Worm (Caenorhabditis elegans) whole organism, mixed stage, embryonic: ENCODE results near the gene dpy-2.

Experiments
- M03D4.4 ChIP-seq: sonication (generic microtip); optimal IDR thresholded peaks from 2 replicates; lab custom pipeline; 2017; ENCODE audit warnings: mild to moderate bottlenecking, missing genetic modification characterization, missing compliant biosample characterization
- bed-3 ChIP-seq: fragments of 200-800 bp; sonication (Bioruptor generic); optimal IDR thresholded peaks from 3 replicates; lab custom pipeline; 2018; ENCODE audit warnings: mild to moderate bottlenecking, missing genetic modification characterization, moderate library complexity, missing compliant biosample characterization
- blmp-1 ChIP-seq: fragments of 150-350 bp; optimal IDR thresholded peaks from 2 replicates; lab custom pipeline; 2014; ENCODE audit warnings: missing biosample characterization, missing genetic modification characterization
- ceh-39 ChIP-seq: fragments of 150-350 bp; optimal IDR thresholded peaks from 2 replicates; lab custom pipeline; 2014; ENCODE audit warnings: missing biosample characterization, missing genetic modification characterization
- ceh-43 ChIP-seq: fragments of 200-800 bp; sonication (Bioruptor generic); optimal IDR thresholded peaks from 2 replicates; lab custom pipeline; 2018; ENCODE audit warnings: mild to moderate bottlenecking, missing genetic modification characterization, moderate library complexity, missing compliant biosample characterization
- ceh-83 ChIP-seq: fragments of 200-800 bp; sonication (Bioruptor generic); optimal IDR thresholded peaks from 2 replicates; lab custom pipeline; 2018; ENCODE audit warnings: mild to moderate bottlenecking, missing genetic modification characterization, missing compliant biosample characterization
- ces-1 ChIP-seq: fragments of 150-350 bp; optimal IDR thresholded peaks from 2 replicates; lab custom pipeline; 2014; ENCODE audit warnings: missing biosample characterization, missing genetic modification reagents, missing genetic modification characterization
- cnd-1 ChIP-seq: fragments of 200-800 bp; sonication (Bioruptor generic); optimal IDR thresholded peaks from 2 replicates; lab custom pipeline; 2018; ENCODE audit warnings: mild to moderate bottlenecking, missing genetic modification characterization, missing compliant biosample characterization
- drap-1 ChIP-seq: fragments of 200-800 bp; sonication (Bioruptor generic); optimal IDR thresholded peaks from 3 replicates; lab custom pipeline; 2018; ENCODE audit warnings: mild to moderate bottlenecking, missing genetic modification characterization, missing compliant biosample characterization
- elt-1 ChIP-seq: sonication (generic microtip); optimal IDR thresholded peaks from 2 replicates; lab custom pipeline; 2017; ENCODE audit warnings: missing genetic modification characterization, mild to moderate bottlenecking, missing compliant biosample characterization, antibody characterized with exemption, moderate library complexity, borderline replicate concordance; ENCODE audit not compliant: insufficient read depth
- elt-3 ChIP-seq: fragments of 150-350 bp; optimal IDR thresholded peaks from 2 replicates; lab custom pipeline; 2014; ENCODE audit warnings: missing biosample characterization, missing genetic modification characterization
- flh-1 ChIP-seq: fragments of 200-800 bp; sonication (Bioruptor generic); optimal IDR thresholded peaks from 2 replicates; lab custom pipeline; 2018; ENCODE audit warnings: mild to moderate bottlenecking, missing genetic modification characterization, moderate library complexity, missing compliant biosample characterization
- ham-2 ChIP-seq: fragments of 200-800 bp; sonication (Bioruptor generic); optimal IDR thresholded peaks from 2 replicates; lab custom pipeline; 2018; ENCODE audit warnings: mild to moderate bottlenecking, missing genetic modification characterization, missing compliant biosample characterization
- hlh-1 ChIP-seq: fragments of 150-350 bp; optimal IDR thresholded peaks from 2 replicates; lab custom pipeline; 2014; ENCODE audit warnings: missing biosample characterization, missing genetic modification reagents, missing genetic modification characterization
- lin-13 ChIP-seq: fragments of 150-350 bp; optimal IDR thresholded peaks from 2 replicates; lab custom pipeline; 2014; ENCODE audit warnings: missing biosample characterization, missing genetic modification characterization
- lin-32 ChIP-seq: fragments of 200-800 bp; sonication (Bioruptor generic); optimal IDR thresholded peaks from 2 replicates; lab custom pipeline; 2018; ENCODE audit warnings: mild to moderate bottlenecking, missing genetic modification characterization, missing compliant biosample characterization
- lsy-2 ChIP-seq: fragments of 150-350 bp; optimal IDR thresholded peaks from 2 replicates; lab custom pipeline; 2014; ENCODE audit warnings: missing biosample characterization, missing genetic modification characterization
- mab-5 ChIP-seq: fragments of 150-350 bp; optimal IDR thresholded peaks from 2 replicates; lab custom pipeline; 2014; ENCODE audit warnings: missing biosample characterization, missing genetic modification characterization
- mep-1 ChIP-seq: fragments of 150-350 bp; optimal IDR thresholded peaks from 2 replicates; lab custom pipeline; 2017; ENCODE audit warnings: missing biosample characterization, missing genetic modification reagents, missing genetic modification characterization, inconsistent platforms
- mls-2 ChIP-seq: sonication (generic microtip); optimal IDR thresholded peaks from 2 replicates; lab custom pipeline; 2016; ENCODE audit warnings: mild to moderate bottlenecking, missing genetic modification characterization, moderate library complexity, missing compliant biosample characterization
- nhr-12 ChIP-seq: fragments of 150-350 bp; optimal IDR thresholded peaks from 2 replicates; lab custom pipeline; 2014; ENCODE audit warnings: missing biosample characterization, missing genetic modification characterization
- nhr-2 ChIP-seq: fragments of 150-350 bp; optimal IDR thresholded peaks from 2 replicates; lab custom pipeline; 2014; ENCODE audit warnings: missing biosample characterization, missing genetic modification characterization
- nhr-237 ChIP-seq: fragments of 150-350 bp; optimal IDR thresholded peaks from 2 replicates; lab custom pipeline; 2014; ENCODE audit warnings: missing biosample characterization, missing genetic modification characterization
- nhr-28 ChIP-seq: fragments of 150-350 bp; optimal IDR thresholded peaks from 2 replicates; lab custom pipeline; 2014; ENCODE audit warnings: missing biosample characterization, missing genetic modification characterization
- nhr-76 ChIP-seq: sonication (generic microtip); optimal IDR thresholded peaks from 2 replicates; lab custom pipeline; 2017; ENCODE audit warnings: missing biosample characterization, missing genetic modification characterization
- pha-4 ChIP-seq: fragments of 150-350 bp; optimal IDR thresholded peaks from 2 replicates; lab custom pipeline; 2018; ENCODE audit warnings: missing biosample characterization, missing genetic modification reagents, missing genetic modification characterization
- sem-2 ChIP-seq: fragments of 200-800 bp; sonication (Bioruptor generic); optimal IDR thresholded peaks from 2 replicates; lab custom pipeline; 2018; ENCODE audit warnings: mild to moderate bottlenecking, missing genetic modification characterization, missing compliant biosample characterization
- snpc-4 ChIP-seq: fragments of 150-350 bp; optimal IDR thresholded peaks from 2 replicates; lab custom pipeline; 2014; ENCODE audit warnings: missing biosample characterization, missing genetic modification characterization
- sptf-1 ChIP-seq: sonication (generic microtip); optimal IDR thresholded peaks from 2 replicates; lab custom pipeline; 2017; ENCODE audit warnings: mild to moderate bottlenecking, missing genetic modification characterization, moderate library complexity, missing compliant biosample characterization
- tbx-8 ChIP-seq: fragments of 200-800 bp; sonication (Bioruptor generic); optimal IDR thresholded peaks from 2 replicates; lab custom pipeline; 2018; ENCODE audit warnings: mild to moderate bottlenecking, missing genetic modification characterization, moderate library complexity, missing compliant biosample characterization
- unc-120 ChIP-seq: sonication (generic microtip); optimal IDR thresholded peaks from 2 replicates; lab custom pipeline; 2017; ENCODE audit warnings: missing genetic modification characterization, missing compliant biosample characterization; ENCODE audit not compliant: poor library complexity, severe bottlenecking
- unc-39 ChIP-seq: fragments of 150-350 bp; optimal IDR thresholded peaks from 2 replicates; lab custom pipeline; 2014; ENCODE audit warnings: missing biosample characterization, missing genetic modification characterization
- unc-62 ChIP-seq: fragments of 150-350 bp; optimal IDR thresholded peaks from 2 replicates; lab custom pipeline; 2014; ENCODE audit warnings: missing biosample characterization, missing genetic modification reagents, missing genetic modification characterization
- zip-8 ChIP-seq: fragments of 150-350 bp; optimal IDR thresholded peaks from 2 replicates; lab custom pipeline; 2014; ENCODE audit warnings: missing biosample characterization, missing genetic modification characterization
- ztf-11 ChIP-seq: fragments of 150-350 bp; optimal IDR thresholded peaks from 2 replicates; lab custom pipeline; 2014; ENCODE audit warnings: missing biosample characterization, missing genetic modification characterization

Gene dpy-2

DNA sequence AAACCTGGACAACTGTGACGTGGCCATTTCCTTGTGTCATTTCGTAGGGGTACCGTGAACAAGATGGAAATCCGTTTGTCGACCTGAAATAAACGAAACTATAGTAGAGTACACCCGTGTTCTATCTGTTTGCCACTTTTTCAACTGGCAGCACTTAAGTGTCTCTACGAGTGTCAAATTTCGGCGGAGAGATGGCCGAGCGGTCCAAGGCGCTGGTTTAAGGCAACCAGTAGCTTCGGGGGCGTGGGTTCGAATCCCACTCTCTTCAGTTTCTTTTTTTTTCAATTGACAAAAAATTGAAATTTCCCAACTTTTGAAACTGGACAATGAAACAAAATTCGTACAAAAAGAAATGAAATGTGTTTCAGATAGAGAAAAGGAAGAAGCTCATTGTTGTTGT is 7.5 kb downstream of the dpy-2 start (continued):
- TF ChIP-seq elt-1 (tag; lab: Kevin White, UChicago) (no peak), ceh-43 (no peak), ceh-83 (GFP tag; lab: Kevin White, UChicago) (no peak), ces-1 (GFP tag; lab: Kevin White, UChicago) (no peak)

ce11 chrII:6726814-6727213 is 12.7 kb downstream of the dpy-2 start:
- TF ChIP-seq unc-39 (no peak), ces-1 (GFP tag; lab: Kevin White, UChicago) (peak; percentile 11), lin-32 (GFP tag; lab: Kevin White, UChicago) (no peak), drap-1 (GFP tag; lab: Kevin White, UChicago) (no peak), nhr-28 (tag; lab: Kevin White, UChicago) (no peak), ceh-39 (tag; lab: Kevin White, UChicago) (no peak), ztf-11 (tag; lab: Kevin White, UChicago) (no peak), unc-62 (GFP tag; lab: Kevin White, UChicago) (peak; percentile 61)

DNA sequence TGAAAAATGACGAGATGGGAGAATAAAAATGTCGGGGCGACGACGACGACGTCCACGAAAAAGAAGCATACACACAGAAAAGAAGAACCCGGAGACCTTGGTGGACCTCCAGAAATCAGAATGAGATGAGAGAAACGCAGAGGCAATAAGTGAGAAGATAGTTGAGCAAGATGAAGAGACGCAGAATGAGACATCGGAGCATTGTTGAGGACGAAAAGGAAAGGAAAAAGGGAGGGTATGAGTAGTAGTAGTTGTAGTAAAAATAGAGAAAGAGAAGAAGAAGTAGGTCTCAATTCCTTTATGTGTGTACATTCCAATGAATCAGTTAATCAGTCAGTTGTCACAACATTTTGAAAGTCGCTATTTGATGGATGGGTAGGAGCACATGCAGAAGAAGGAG is 15.2 kb downstream of the dpy-2 start, which contains the start of gene T14B4.8:
Gene T14B4.8, minus strand, starts transcription at position 60 of the 400 bp plus-strand sequence.
- peak; percentile 31 for TF ChIP-seq unc-62 (GFP tag; lab: Kevin White, UChicago)
- peak; percentile 77 for TF ChIP-seq ces-1 (GFP tag; lab: Kevin White, UChicago)
- peak; percentile 22 for TF ChIP-seq sptf-1 (tag; lab: Kevin White, UChicago)
- peak; percentile 2 for TF ChIP-seq mep-1 (tag; lab: Kevin White, UChicago)
- no peak for TF ChIP-seq hlh-1 (tag; lab: Kevin White, UChicago)
- peak; percentile 24 for TF ChIP-seq unc-120 (tag; lab: Kevin White, UChicago)
- TF ChIP-seq, all 35 proteins: peak for 5

- no peak for TF ChIP-seq ham-2
- TF ChIP-seq unc-39 = no peak
- no peak for TF ChIP-seq snpc-4
- no peak for TF ChIP-seq sem-2 (GFP tag; lab: Kevin White, UChicago)
- no peak for TF ChIP-seq pha-4 (tag; lab: Kevin White, UChicago)
- no peak for TF ChIP-seq unc-62 (GFP tag; lab: Kevin White, UChicago)
- TF ChIP-seq mab-5 (tag; lab: Kevin White, UChicago) = no peak
- TF ChIP-seq mep-1 (tag; lab: Kevin White, UChicago) = no peak
- TF ChIP-seq elt-3 = no peak
- TF ChIP-seq ceh-43 = no peak
- TF ChIP-seq ces-1 (GFP tag; lab: Kevin White, UChicago) = no peak
- no peak for TF ChIP-seq drap-1 (GFP tag; lab: Kevin White, UChicago)
- TF ChIP-seq M03D4.4 (tag; lab: Kevin White, UChicago) = no peak
- no peak for TF ChIP-seq lsy-2
- TF ChIP-seq flh-1 (GFP tag; lab: Kevin White, UChicago) = no peak
- TF ChIP-seq nhr-76 (tag; lab: Kevin White, UChicago) = no peak
- TF ChIP-seq nhr-237 = no peak
These were observed 19.6 kb downstream of the dpy-2 start, which contains the start of gene T14B4.9 for ce11 chrII:6733718-6734117. TSS of gene T14B4.9 (minus strand) at chrII:6733818.

DNA sequence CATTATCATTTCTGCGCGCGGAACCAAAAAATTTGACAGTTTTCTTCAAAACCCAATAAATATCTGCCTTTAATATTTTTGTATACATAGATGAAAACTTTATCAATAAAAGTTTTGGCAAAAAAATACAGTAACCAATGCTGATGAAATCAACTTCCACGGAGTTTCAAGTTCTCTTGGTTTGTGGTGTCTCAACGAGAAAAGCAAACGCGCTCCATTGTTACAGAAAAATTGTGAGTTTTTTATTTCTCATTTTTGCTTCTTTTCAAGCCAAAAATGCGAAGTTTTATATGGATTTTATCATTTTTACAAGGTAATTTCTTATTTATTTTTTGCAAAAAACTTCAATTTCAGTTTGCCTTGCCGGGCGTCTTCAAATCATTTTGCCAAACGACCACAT is 20.6 kb downstream of the dpy-2 start, which contains the start of gene T14B4.3:
Gene T14B4.3, plus strand, starts transcription at position 264 of the 400 bp plus-strand sequence.
- TF ChIP-seq mls-2 (tag; lab: Kevin White, UChicago) = no peak
- no peak for TF ChIP-seq unc-120 (tag; lab: Kevin White, UChicago)
- TF ChIP-seq bed-3 = no peak
- no peak for TF ChIP-seq elt-1 (tag; lab: Kevin White, UChicago)
- no peak for TF ChIP-seq nhr-237
- no peak for TF ChIP-seq lin-32 (GFP tag; lab: Kevin White, UChicago)
- TF ChIP-seq elt-3 = no peak
- TF ChIP-seq nhr-2 (tag; lab: Kevin White, UChicago) = no peak
- no peak for TF ChIP-seq nhr-76 (tag; lab: Kevin White, UChicago)
- TF ChIP-seq ces-1 (GFP tag; lab: Kevin White, UChicago) = peak; percentile 50
- no peak for TF ChIP-seq ham-2
- TF ChIP-seq mep-1 (tag; lab: Kevin White, UChicago) = peak; percentile 76
- TF ChIP-seq lsy-2 = peak; percentile 83
- no peak for TF ChIP-seq zip-8 (tag; lab: Kevin White, UChicago)
- no peak for TF ChIP-seq ztf-11 (tag; lab: Kevin White, UChicago)
- no peak for TF ChIP-seq M03D4.4 (tag; lab: Kevin White, UChicago)
- no peak for TF ChIP-seq nhr-28 (tag; lab: Kevin White, UChicago)
- TF ChIP-seq sptf-1 (tag; lab: Kevin White, UChicago) = peak; percentile 36
- no peak for TF ChIP-seq blmp-1 (tag; lab: Kevin White, UChicago)
- no peak for TF ChIP-seq flh-1 (GFP tag; lab: Kevin White, UChicago)
- TF ChIP-seq cnd-1 = no peak
- TF ChIP-seq unc-39 = no peak
- TF ChIP-seq pha-4 (tag; lab: Kevin White, UChicago) = peak; percentile 34
- TF ChIP-seq ceh-43 = no peak
- TF ChIP-seq tbx-8 (GFP tag; lab: Kevin White, UChicago) = no peak
- no peak for TF ChIP-seq ceh-83 (GFP tag; lab: Kevin White, UChicago)
- no peak for TF ChIP-seq sem-2 (GFP tag; lab: Kevin White, UChicago)
- TF ChIP-seq nhr-12 (tag; lab: Kevin White, UChicago) = no peak
- no peak for TF ChIP-seq lin-13 (tag; lab: Kevin White, UChicago)
- no peak for TF ChIP-seq drap-1 (GFP tag; lab: Kevin White, UChicago)
- TF ChIP-seq snpc-4 = no peak
- TF ChIP-seq mab-5 (tag; lab: Kevin White, UChicago) = no peak
- TF ChIP-seq hlh-1 (tag; lab: Kevin White, UChicago) = no peak
- no peak for TF ChIP-seq ceh-39 (tag; lab: Kevin White, UChicago)
- no peak for TF ChIP-seq unc-62 (GFP tag; lab: Kevin White, UChicago)
